Worm (Caenorhabditis elegans) whole organism, L1 larva: Measurements from ENCODE around the gene snf-3.

Experiments used
- ama-1 ChIP-seq: fragments of 150-350 bp; optimal IDR thresholded peaks from 2 replicates; lab custom pipeline; 2014
- ceh-63 ChIP-seq: fragments of 200-800 bp; sonication (Bioruptor generic); optimal IDR thresholded peaks from 2 replicates; lab custom pipeline; 2018; ENCODE audit warnings: mild to moderate bottlenecking, missing genetic modification characterization, missing compliant biosample characterization
- ceh-8 ChIP-seq: fragments of 200-800 bp; sonication (Bioruptor generic); optimal IDR thresholded peaks from 2 replicates; lab custom pipeline; 2018; ENCODE audit warnings: mild to moderate bottlenecking, missing genetic modification characterization, moderate library complexity, missing compliant biosample characterization
- ceh-82 ChIP-seq, 3 experiments: fragments of 150-350 bp in 1 of 3; sonication (generic microtip) in 2 of 3; optimal IDR thresholded peaks; 2 replicates each; lab custom pipeline; 2014 to 2017; ENCODE audit warnings: missing biosample characterization in 3 of 3, missing genetic modification characterization in 3 of 3
- ceh-88 ChIP-seq: fragments of 200-800 bp; sonication (Bioruptor generic); IDR thresholded peaks from 2 replicates; pipeline ENCODE4 v1.3.6; 2022; ENCODE audit warnings: missing genetic modification characterization, missing compliant biosample characterization
- dpl-1 ChIP-seq, 3 experiments: fragments of 150-350 bp in 2 of 3; sonication (generic microtip) in 1 of 3; optimal IDR thresholded peaks; 2 replicates each; lab custom pipeline; 2014 to 2017; ENCODE audit warnings: missing biosample characterization in 3 of 3, missing genetic modification characterization in 3 of 3, missing genetic modification reagents in 3 of 3
- dsc-1 ChIP-seq: sonication (generic microtip); optimal IDR thresholded peaks from 2 replicates; lab custom pipeline; 2016; ENCODE audit warnings: mild to moderate bottlenecking, missing genetic modification characterization, missing compliant biosample characterization
- efl-1 ChIP-seq, 4 experiments: fragments of 150-350 bp; optimal IDR thresholded peaks in 3 of 4; peaks in 1 of 4; 1 replicate in 1 of 4; 2 replicates in 3 of 4; lab custom pipeline; 2014; ENCODE audit warnings: missing biosample characterization in 2 of 4, missing genetic modification characterization in 2 of 4, missing genetic modification reagents in 2 of 4
- egl-13 ChIP-seq: sonication (generic microtip); optimal IDR thresholded peaks from 2 replicates; lab custom pipeline; 2016; ENCODE audit warnings: missing genotype, missing genetic modification reagents, missing genetic modification characterization, missing compliant biosample characterization
- egl-27 ChIP-seq, 2 experiments: fragments of 150-350 bp in 1 of 2; sonication (generic microtip); optimal IDR thresholded peaks; 3 replicates each; lab custom pipeline; 2017 to 2018; ENCODE audit warnings: missing biosample characterization in 2 of 2, missing genetic modification characterization in 2 of 2, missing genetic modification reagents in 2 of 2
- elt-3 ChIP-seq, 6 experiments: fragments of 150-350 bp in 1 of 6; sonication (generic microtip); optimal IDR thresholded peaks; 2 replicates each; lab custom pipeline; 2017 to 2018; ENCODE audit warnings: missing biosample characterization in 6 of 6, missing genetic modification characterization in 6 of 6, inconsistent platforms in 1 of 6
- fkh-4 ChIP-seq: sonication (generic microtip); optimal IDR thresholded peaks from 2 replicates; lab custom pipeline; 2016; ENCODE audit warnings: missing compliant biosample characterization, missing genetic modification characterization, borderline replicate concordance
- fkh-8 ChIP-seq: sonication (generic microtip); optimal IDR thresholded peaks from 2 replicates; lab custom pipeline; 2016; ENCODE audit warnings: mild to moderate bottlenecking, missing genetic modification characterization, missing compliant biosample characterization
- hlh-17 ChIP-seq: fragments of 200-800 bp; sonication (Bioruptor generic); optimal IDR thresholded peaks from 2 replicates; lab custom pipeline; 2018; ENCODE audit warnings: missing genetic modification characterization, mild to moderate bottlenecking, missing compliant biosample characterization, moderate library complexity, borderline replicate concordance
- isw-1 ChIP-seq: fragments of 200-800 bp; sonication (Bioruptor generic); IDR thresholded peaks from 2 replicates; pipeline ENCODE4 v1.3.6; 2022; ENCODE audit warnings: missing genetic modification characterization, missing compliant biosample characterization
- jun-1 ChIP-seq: fragments of 150-350 bp; optimal IDR thresholded peaks from 2 replicates; lab custom pipeline; 2014; ENCODE audit warnings: missing biosample characterization, missing genetic modification reagents, missing genetic modification characterization
- lin-13 ChIP-seq: fragments of 150-350 bp; optimal IDR thresholded peaks from 2 replicates; lab custom pipeline; 2014; ENCODE audit warnings: missing biosample characterization, missing genetic modification reagents, missing genetic modification characterization
- lin-14 ChIP-seq: fragments of 200-800 bp; sonication (Bioruptor generic); optimal IDR thresholded peaks from 2 replicates; lab custom pipeline; 2018; ENCODE audit warnings: mild to moderate bottlenecking, missing genetic modification characterization, moderate library complexity, missing compliant biosample characterization
- lin-15B ChIP-seq: fragments of 150-350 bp; sonication (generic microtip); optimal IDR thresholded peaks from 3 replicates; lab custom pipeline; 2014; ENCODE audit warnings: missing biosample characterization, missing genetic modification characterization
- lin-35 ChIP-seq, 2 experiments: fragments of 150-350 bp; optimal IDR thresholded peaks; 2 replicates each; lab custom pipeline; 2014; ENCODE audit warnings: missing biosample characterization in 2 of 2, missing genetic modification characterization in 2 of 2, missing genetic modification reagents in 2 of 2
- lsy-2 ChIP-seq, 2 experiments: fragments of 150-350 bp; optimal IDR thresholded peaks; 2 replicates each; lab custom pipeline; 2014; ENCODE audit warnings: missing biosample characterization in 2 of 2, missing genetic modification characterization in 2 of 2
- mab-9 ChIP-seq: fragments of 200-800 bp; sonication (Bioruptor generic); IDR thresholded peaks from 2 replicates; pipeline ENCODE4 v1.3.6; 2022; ENCODE audit warnings: missing genetic modification reagents, missing genetic modification characterization, missing compliant biosample characterization
- mdl-1 ChIP-seq, 2 experiments: fragments of 150-350 bp; optimal IDR thresholded peaks; 2 replicates each; lab custom pipeline; 2014 to 2017; ENCODE audit warnings: missing biosample characterization in 2 of 2, missing genetic modification characterization in 2 of 2, inconsistent platforms in 1 of 2
- nhr-19 ChIP-seq: fragments of 200-800 bp; sonication (Bioruptor generic); conservative IDR thresholded peaks from 2 replicates; pipeline ENCODE4 v1.3.6; 2022; ENCODE audit warnings: missing genetic modification characterization, missing compliant biosample characterization
- nhr-20 ChIP-seq: sonication (generic microtip); optimal IDR thresholded peaks from 2 replicates; lab custom pipeline; 2016; ENCODE audit warnings: mild to moderate bottlenecking, missing genetic modification characterization, missing compliant biosample characterization
- nhr-47 ChIP-seq: sonication (generic microtip); optimal IDR thresholded peaks from 2 replicates; lab custom pipeline; 2016; ENCODE audit warnings: mild to moderate bottlenecking, missing genetic modification characterization, moderate library complexity, missing compliant biosample characterization
- nhr-71 ChIP-seq: sonication (generic microtip); optimal IDR thresholded peaks from 2 replicates; lab custom pipeline; 2016; ENCODE audit warnings: mild to moderate bottlenecking, missing genetic modification characterization, moderate library complexity, missing compliant biosample characterization
- nhr-84 ChIP-seq: sonication (generic microtip); optimal IDR thresholded peaks from 2 replicates; lab custom pipeline; 2017; ENCODE audit warnings: missing biosample characterization, missing genetic modification characterization
- nhr-85 ChIP-seq: sonication (generic microtip); peaks from one replicate; lab custom pipeline; 2016; ENCODE audit warnings: missing genetic modification characterization, inconsistent platforms, missing compliant biosample characterization
- nhr-90 ChIP-seq: sonication (generic microtip); optimal IDR thresholded peaks from 2 replicates; lab custom pipeline; 2016; ENCODE audit warnings: mild to moderate bottlenecking, missing genetic modification characterization, missing compliant biosample characterization; ENCODE audit not compliant: poor library complexity
- pax-3 ChIP-seq: fragments of 200-800 bp; sonication (Bioruptor generic); optimal IDR thresholded peaks from 2 replicates; lab custom pipeline; 2018; ENCODE audit warnings: mild to moderate bottlenecking, missing genetic modification characterization, moderate library complexity, missing compliant biosample characterization
- rnt-1 ChIP-seq: sonication (generic microtip); optimal IDR thresholded peaks from 2 replicates; lab custom pipeline; 2016; ENCODE audit warnings: mild to moderate bottlenecking, missing genetic modification characterization, moderate library complexity, missing compliant biosample characterization
- snu-23 ChIP-seq: sonication (generic microtip); optimal IDR thresholded peaks from 2 replicates; lab custom pipeline; 2016; ENCODE audit warnings: missing genetic modification characterization, missing compliant biosample characterization
- sox-4 ChIP-seq: sonication (generic microtip); optimal IDR thresholded peaks from 2 replicates; lab custom pipeline; 2016; ENCODE audit warnings: missing genetic modification characterization, missing compliant biosample characterization
- swsn-7 ChIP-seq: sonication (generic microtip); optimal IDR thresholded peaks from 2 replicates; lab custom pipeline; 2016; ENCODE audit warnings: missing genetic modification characterization, missing compliant biosample characterization
- tbx-2 ChIP-seq: sonication (generic microtip); optimal IDR thresholded peaks from 2 replicates; lab custom pipeline; 2016; ENCODE audit warnings: missing genetic modification characterization, missing compliant biosample characterization
- unc-130 ChIP-seq: fragments of 150-350 bp; optimal IDR thresholded peaks from 2 replicates; lab custom pipeline; 2017; ENCODE audit warnings: missing biosample characterization, missing genetic modification characterization, inconsistent platforms
- unc-86 ChIP-seq: sonication (generic microtip); optimal IDR thresholded peaks from 2 replicates; lab custom pipeline; 2016; ENCODE audit warnings: missing genetic modification characterization, missing compliant biosample characterization
- unc-98 ChIP-seq: fragments of 200-800 bp; sonication (Bioruptor generic); IDR thresholded peaks from 2 replicates; pipeline ENCODE4 v1.3.6; 2022; ENCODE audit warnings: missing genetic modification characterization, missing compliant biosample characterization
- xbp-1 ChIP-seq: sonication (generic microtip); optimal IDR thresholded peaks from 2 replicates; lab custom pipeline; 2016; ENCODE audit warnings: missing genetic modification characterization, missing compliant biosample characterization
- ztf-11 ChIP-seq, 2 experiments: sonication (generic microtip); optimal IDR thresholded peaks; 2 replicates each; lab custom pipeline; 2016 to 2017; ENCODE audit warnings: missing genetic modification characterization in 2 of 2, missing biosample characterization in 1 of 2, missing compliant biosample characterization in 1 of 2
- ztf-4 ChIP-seq: fragments of 150-350 bp; optimal IDR thresholded peaks from 2 replicates; lab custom pipeline; 2014; ENCODE audit warnings: missing biosample characterization, missing genetic modification characterization

Gene snf-3

DNA sequence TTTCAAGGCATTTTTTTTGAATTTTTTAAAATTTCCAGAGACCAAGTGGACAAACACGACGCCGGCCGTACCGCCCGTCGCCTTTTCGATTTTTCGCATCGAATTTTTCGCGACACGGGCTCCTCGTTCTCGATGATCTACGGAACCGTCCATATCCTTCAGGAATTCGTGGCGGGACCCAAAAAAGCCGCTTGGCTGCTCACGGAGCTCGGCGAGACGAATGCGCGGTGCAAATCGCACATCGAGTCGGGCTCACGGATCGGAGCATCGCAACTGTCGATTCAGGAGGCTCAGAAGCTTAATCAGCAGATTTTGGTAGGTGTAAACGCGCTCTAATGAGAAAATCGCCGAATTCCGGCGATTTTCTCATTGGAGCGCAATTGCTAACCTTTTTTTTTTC is 40.0 kb downstream of the snf-3 start:
- no peak for TF ChIP-seq egl-27 (tag; optimal IDR thresholded peaks at IDR 0.05; lab: Kevin White, UChicago)
- TF ChIP-seq ama-1 (lab: Kevin White, UChicago) = no peak
- no peak for TF ChIP-seq ztf-4 (tag; lab: Kevin White, UChicago)
- no peak for TF ChIP-seq xbp-1 (tag; lab: Kevin White, UChicago)
- TF ChIP-seq snu-23 (GFP tag; lab: Kevin White, UChicago) = no peak
- TF ChIP-seq pax-3 (tag; lab: Kevin White, UChicago) = no peak
- TF ChIP-seq hlh-17 (GFP tag; lab: Kevin White, UChicago) = no peak
- no peak for TF ChIP-seq nhr-84
- no peak for TF ChIP-seq mdl-1 (tag; optimal IDR thresholded peaks at IDR 0.05; lab: Kevin White, UChicago)
- no peak for TF ChIP-seq lin-35 (GFP tag; optimal IDR thresholded peaks at IDR 0.05; lab: Kevin White, UChicago)
- TF ChIP-seq, all 84 proteins: peak for 0

DNA sequence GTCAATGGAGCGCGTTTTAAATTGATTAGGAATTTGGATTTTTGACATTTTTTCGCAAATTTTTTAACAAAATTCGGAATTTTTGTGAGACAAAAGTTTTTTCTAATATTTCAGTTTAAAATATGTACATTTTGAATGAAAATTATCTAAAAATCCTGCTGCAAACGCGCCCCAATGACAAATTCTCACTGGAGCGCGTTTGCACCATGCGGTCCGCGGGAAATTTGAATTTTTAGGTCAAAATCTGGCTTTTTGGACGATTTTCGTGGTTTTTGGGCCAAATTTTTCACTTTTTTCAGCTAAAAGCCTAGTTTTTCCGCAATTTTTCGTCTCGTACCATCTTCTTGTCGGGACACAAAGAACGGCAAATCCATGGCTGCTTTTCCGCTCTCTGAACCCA is 40.9 kb downstream of the snf-3 start:
- TF ChIP-seq jun-1 (tag; lab: Kevin White, UChicago) = no peak
- TF ChIP-seq lsy-2 (tag; optimal IDR thresholded peaks at IDR 0.05; lab: Kevin White, UChicago) = no peak
- TF ChIP-seq nhr-90 (tag; lab: Kevin White, UChicago) = no peak
- no peak for TF ChIP-seq fkh-4 (tag; lab: Kevin White, UChicago)
- TF ChIP-seq unc-130 (tag; lab: Kevin White, UChicago) = no peak
- no peak for TF ChIP-seq unc-98
- TF ChIP-seq, all 84 proteins: peak for 0

DNA sequence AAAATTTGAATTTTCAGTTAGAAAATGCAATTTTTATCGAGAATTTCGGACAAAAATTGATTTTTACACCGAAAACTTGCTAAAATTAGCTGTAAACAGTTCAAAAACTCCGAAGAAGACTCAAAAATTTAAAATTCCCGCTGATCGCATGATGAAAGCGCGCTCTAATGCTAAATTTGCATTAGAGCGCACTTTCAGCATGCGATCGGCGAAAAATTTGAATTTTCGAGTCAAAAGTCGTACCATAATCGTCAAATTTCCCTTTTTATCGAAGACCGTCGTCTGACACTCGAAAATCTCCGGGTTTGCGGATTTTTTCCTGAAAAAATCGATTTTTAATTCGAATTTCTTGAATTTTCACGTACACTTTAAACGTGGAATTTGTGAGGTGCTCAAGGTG is 41.5 kb downstream of the snf-3 start:
- TF ChIP-seq ceh-63 (GFP tag; lab: Kevin White, UChicago) (no peak), efl-1 (optimal IDR thresholded peaks at IDR 0.05; lab: Kevin White, UChicago) (no peak), efl-1 (GFP tag; optimal IDR thresholded peaks at IDR 0.05 in 1 of 2; lab: Kevin White, UChicago) (peak in 1 of 2 experiments; percentile 49)

DNA sequence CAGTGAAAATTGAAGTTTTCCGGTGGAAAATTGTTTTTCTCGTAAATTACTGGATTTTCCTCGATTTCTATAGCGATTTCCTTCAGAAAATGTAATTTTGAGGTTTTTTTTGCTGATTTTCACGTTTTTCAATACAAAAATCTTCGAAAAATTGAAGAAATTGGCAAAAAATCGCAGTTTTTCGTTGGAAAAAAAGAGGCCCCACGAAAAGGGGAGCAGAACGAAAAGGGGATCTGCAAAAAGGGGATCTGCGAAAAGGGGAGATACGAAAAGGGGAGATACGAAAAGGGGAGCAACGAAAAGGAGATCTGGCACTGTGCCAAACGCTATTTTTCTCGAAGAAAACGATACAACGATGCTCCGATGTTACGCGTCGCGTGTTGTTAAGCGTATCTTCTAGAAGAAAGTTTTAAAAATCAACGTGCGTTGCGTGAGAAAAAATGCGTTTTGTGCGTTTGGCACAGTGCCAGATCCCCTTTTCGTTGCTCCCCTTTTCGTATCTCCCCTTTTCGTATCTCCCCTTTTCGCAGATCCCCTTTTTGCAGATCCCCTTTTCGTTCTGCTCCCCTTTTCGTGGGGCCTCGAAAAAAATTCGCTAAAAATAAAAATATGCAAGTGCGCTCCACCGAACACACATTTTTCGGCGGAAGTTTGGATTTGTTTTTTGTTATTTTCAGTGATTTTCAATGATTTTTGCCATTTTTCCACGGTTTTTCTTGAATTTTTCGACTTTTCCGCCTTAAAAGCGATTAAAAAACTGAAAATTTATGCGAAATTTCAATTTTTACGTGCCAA is 42.7 kb downstream of the snf-3 start:
- TF ChIP-seq tbx-2 = peak; percentile 44
- TF ChIP-seq isw-1 (GFP tag; lab: Robert Waterston, UW) = peak; percentile 69
- peak; percentile 71 for TF ChIP-seq nhr-85
- TF ChIP-seq unc-98 = peak; percentile 62
- TF ChIP-seq lin-15B (tag; lab: Kevin White, UChicago) = peak; percentile 34
- TF ChIP-seq nhr-71 (tag; lab: Kevin White, UChicago) = peak; percentile 67
- peak; percentile 71 for TF ChIP-seq nhr-47 (tag; lab: Kevin White, UChicago)
- peak; percentile 76 for TF ChIP-seq mab-9
- TF ChIP-seq efl-1 (optimal IDR thresholded peaks at IDR 0.05; lab: Kevin White, UChicago) = peak; percentile 50 to 76
- peak; percentile 84 to 98 for TF ChIP-seq efl-1 (GFP tag; optimal IDR thresholded peaks at IDR 0.05 in 1 of 2; lab: Kevin White, UChicago)
- peak; percentile 67 for TF ChIP-seq fkh-8 (tag; lab: Kevin White, UChicago)
- TF ChIP-seq ceh-8 (GFP tag; lab: Kevin White, UChicago) = peak; percentile 12
- peak; percentile 15 to 36 (median 16) for TF ChIP-seq ceh-82 (tag; optimal IDR thresholded peaks at IDR 0.05; lab: Kevin White, UChicago)
- TF ChIP-seq nhr-20 (tag; lab: Kevin White, UChicago) = peak; percentile 53
- TF ChIP-seq lsy-2 (tag; optimal IDR thresholded peaks at IDR 0.05; lab: Kevin White, UChicago) = peak in 1 of 2 experiments; percentile 50
- peak in 1 of 6 experiments; percentile 31 for TF ChIP-seq elt-3 (tag; optimal IDR thresholded peaks at IDR 0.05; lab: Kevin White, UChicago)
- peak; percentile 41 for TF ChIP-seq lin-13 (GFP tag; lab: Kevin White, UChicago)
- TF ChIP-seq dpl-1 (GFP tag; optimal IDR thresholded peaks at IDR 0.05; lab: Kevin White, UChicago) = peak; percentile 61 to 83 (median 75)
- peak; percentile 40 for TF ChIP-seq swsn-7
- peak; percentile 45 for TF ChIP-seq xbp-1 (tag; lab: Kevin White, UChicago)
- peak; percentile 39 for TF ChIP-seq sox-4 (tag; lab: Kevin White, UChicago)
- peak; percentile 50 to 91 for TF ChIP-seq lin-35 (GFP tag; optimal IDR thresholded peaks at IDR 0.05; lab: Kevin White, UChicago)
- peak; percentile 67 for TF ChIP-seq nhr-19 (GFP tag; lab: Robert Waterston, UW)
- peak in 1 of 2 experiments; percentile 77 for TF ChIP-seq ztf-11 (tag; optimal IDR thresholded peaks at IDR 0.05; lab: Kevin White, UChicago)
- peak; percentile 46 for TF ChIP-seq unc-86 (tag; lab: Kevin White, UChicago)
- TF ChIP-seq egl-13 (tag; lab: Kevin White, UChicago) = peak; percentile 49
- peak; percentile 49 for TF ChIP-seq pax-3 (tag; lab: Kevin White, UChicago)
- peak; percentile 49 for TF ChIP-seq snu-23 (GFP tag; lab: Kevin White, UChicago)
- TF ChIP-seq rnt-1 (tag; lab: Kevin White, UChicago) = peak; percentile 88
- TF ChIP-seq dsc-1 = peak; percentile 25
- peak; percentile 56 for TF ChIP-seq lin-14 (GFP tag; lab: Kevin White, UChicago)
- TF ChIP-seq ceh-88 (GFP tag; lab: Robert Waterston, UW) = peak; percentile 71
